Worm (Caenorhabditis elegans) whole organism, late embryonic: Measurements from ENCODE around the gene mgrn-1.

Experiments used
- C08G9.2 ChIP-seq: sonication (generic microtip); optimal IDR thresholded peaks from 2 replicates; lab custom pipeline; 2016; ENCODE audit warnings: mild to moderate bottlenecking, missing genetic modification characterization, moderate library complexity, missing compliant biosample characterization
- C38D4.7 ChIP-seq: fragments of 200-800 bp; sonication (Bioruptor generic); optimal IDR thresholded peaks from 2 replicates; lab custom pipeline; 2018; ENCODE audit warnings: mild to moderate bottlenecking, missing genetic modification characterization, moderate library complexity, missing compliant biosample characterization
- K02D7.2 ChIP-seq: sonication (generic microtip); optimal IDR thresholded peaks from 2 replicates; lab custom pipeline; 2017; ENCODE audit warnings: mild to moderate bottlenecking, missing genetic modification characterization, missing compliant biosample characterization
- ceh-14 ChIP-seq: sonication (generic microtip); optimal IDR thresholded peaks from 2 replicates; lab custom pipeline; 2016; ENCODE audit warnings: missing genotype, missing genetic modification characterization, missing compliant biosample characterization
- ceh-18 ChIP-seq: sonication (generic microtip); optimal IDR thresholded peaks from 2 replicates; lab custom pipeline; 2016; ENCODE audit warnings: missing genetic modification characterization, missing compliant biosample characterization
- ceh-2 ChIP-seq: sonication (generic microtip); optimal IDR thresholded peaks from 2 replicates; lab custom pipeline; 2016; ENCODE audit warnings: missing genotype, missing genetic modification characterization, missing compliant biosample characterization
- ceh-22 ChIP-seq: sonication (generic microtip); optimal IDR thresholded peaks from 2 replicates; lab custom pipeline; 2017; ENCODE audit warnings: missing biosample characterization, missing genetic modification characterization
- ceh-24 ChIP-seq: sonication (generic microtip); optimal IDR thresholded peaks from 2 replicates; lab custom pipeline; 2016; ENCODE audit warnings: mild to moderate bottlenecking, missing genetic modification characterization, missing compliant biosample characterization
- ceh-34 ChIP-seq: sonication (generic microtip); optimal IDR thresholded peaks from 2 replicates; lab custom pipeline; 2016; ENCODE audit warnings: mild to moderate bottlenecking, missing genetic modification characterization, missing compliant biosample characterization
- ceh-6 ChIP-seq: fragments of 200-800 bp; sonication (Bioruptor generic); optimal IDR thresholded peaks from 2 replicates; lab custom pipeline; 2018; ENCODE audit warnings: mild to moderate bottlenecking, missing genetic modification characterization, missing compliant biosample characterization
- ceh-9 ChIP-seq: sonication (generic microtip); optimal IDR thresholded peaks from 2 replicates; lab custom pipeline; 2016; ENCODE audit warnings: mild to moderate bottlenecking, missing genetic modification characterization, inconsistent platforms, missing compliant biosample characterization
- dmd-4 ChIP-seq: sonication (generic microtip); optimal IDR thresholded peaks from 2 replicates; lab custom pipeline; 2016; ENCODE audit warnings: borderline replicate concordance, missing genetic modification characterization, missing compliant biosample characterization
- elt-4 ChIP-seq: sonication (generic microtip); optimal IDR thresholded peaks from 2 replicates; lab custom pipeline; 2016; ENCODE audit warnings: missing genetic modification characterization, missing compliant biosample characterization
- ets-4 ChIP-seq: sonication (generic microtip); optimal IDR thresholded peaks from 2 replicates; lab custom pipeline; 2016; ENCODE audit warnings: missing genetic modification characterization, missing compliant biosample characterization
- fax-1 ChIP-seq: sonication (generic microtip); optimal IDR thresholded peaks from 2 replicates; lab custom pipeline; 2016; ENCODE audit warnings: missing genotype, missing genetic modification characterization, missing compliant biosample characterization
- fkh-10 ChIP-seq: fragments of 150-350 bp; optimal IDR thresholded peaks from 2 replicates; lab custom pipeline; 2014; ENCODE audit warnings: missing biosample characterization, missing genetic modification reagents, missing genetic modification characterization
- fkh-6 ChIP-seq: sonication (generic microtip); optimal IDR thresholded peaks from 2 replicates; lab custom pipeline; 2016; ENCODE audit warnings: missing genetic modification characterization, missing compliant biosample characterization
- gmeb-2 ChIP-seq: sonication (generic microtip); optimal IDR thresholded peaks from 2 replicates; lab custom pipeline; 2016; ENCODE audit warnings: missing genetic modification characterization, inconsistent platforms, missing compliant biosample characterization
- hlh-13 ChIP-seq: fragments of 200-800 bp; sonication (Bioruptor generic); optimal IDR thresholded peaks from 2 replicates; lab custom pipeline; 2018; ENCODE audit warnings: mild to moderate bottlenecking, missing genetic modification characterization, missing compliant biosample characterization
- hlh-6 ChIP-seq: sonication (generic microtip); optimal IDR thresholded peaks from 2 replicates; lab custom pipeline; 2016; ENCODE audit warnings: missing genotype, missing genetic modification characterization, missing compliant biosample characterization
- lim-6 ChIP-seq: sonication (generic microtip); optimal IDR thresholded peaks from 2 replicates; lab custom pipeline; 2016; ENCODE audit warnings: missing genetic modification characterization, missing compliant biosample characterization
- mec-3 ChIP-seq: sonication (generic microtip); optimal IDR thresholded peaks from 2 replicates; lab custom pipeline; 2016; ENCODE audit warnings: borderline replicate concordance, missing genetic modification characterization, missing compliant biosample characterization
- nfya-1 ChIP-seq: sonication (generic microtip); optimal IDR thresholded peaks from 2 replicates; lab custom pipeline; 2017; ENCODE audit warnings: missing genetic modification characterization, mild to moderate bottlenecking, missing compliant biosample characterization, antibody characterized with exemption, moderate library complexity
- nhr-232 ChIP-seq: sonication (generic microtip); optimal IDR thresholded peaks from 2 replicates; lab custom pipeline; 2016; ENCODE audit warnings: missing genetic modification characterization, missing compliant biosample characterization
- pag-3 ChIP-seq: sonication (generic microtip); optimal IDR thresholded peaks from 2 replicates; lab custom pipeline; 2016; ENCODE audit warnings: missing compliant biosample characterization, missing genetic modification characterization, borderline replicate concordance
- pha-4 ChIP-seq: fragments of 150-350 bp; optimal IDR thresholded peaks from 2 replicates; lab custom pipeline; 2018; ENCODE audit warnings: missing biosample characterization, missing genetic modification reagents, missing genetic modification characterization
- pros-1 ChIP-seq: fragments of 150-350 bp; optimal IDR thresholded peaks from 2 replicates; lab custom pipeline; 2014; ENCODE audit warnings: missing biosample characterization, missing genetic modification reagents, missing genetic modification characterization
- ref-2 ChIP-seq: sonication (generic microtip); optimal IDR thresholded peaks from 2 replicates; lab custom pipeline; 2016; ENCODE audit warnings: missing genetic modification characterization, missing compliant biosample characterization
- rnt-1 ChIP-seq: sonication (generic microtip); optimal IDR thresholded peaks from 2 replicates; lab custom pipeline; 2016; ENCODE audit warnings: missing genetic modification characterization, missing compliant biosample characterization
- sdc-2 ChIP-seq: sonication (generic microtip); optimal IDR thresholded peaks from 2 replicates; lab custom pipeline; 2016; ENCODE audit warnings: missing genotype, missing genetic modification characterization, missing compliant biosample characterization
- sox-2 ChIP-seq: fragments of 200-800 bp; sonication (Bioruptor generic); IDR thresholded peaks from 2 replicates; pipeline ENCODE4 v1.3.6; 2022; ENCODE audit warnings: missing genetic modification reagents, missing genetic modification characterization, missing compliant biosample characterization
- sox-4 ChIP-seq: sonication (generic microtip); optimal IDR thresholded peaks from 2 replicates; lab custom pipeline; 2017; ENCODE audit warnings: mild to moderate bottlenecking, missing genetic modification characterization, inconsistent platforms, missing compliant biosample characterization
- syd-9 ChIP-seq: sonication (generic microtip); optimal IDR thresholded peaks from 2 replicates; lab custom pipeline; 2016; ENCODE audit warnings: mild to moderate bottlenecking, missing genetic modification characterization, moderate library complexity, missing compliant biosample characterization
- tbx-2 ChIP-seq: sonication (generic microtip); optimal IDR thresholded peaks from 2 replicates; lab custom pipeline; 2016; ENCODE audit warnings: missing genetic modification characterization, missing compliant biosample characterization
- tbx-7 ChIP-seq: sonication (generic microtip); optimal IDR thresholded peaks from 2 replicates; lab custom pipeline; 2016; ENCODE audit warnings: missing genotype, missing genetic modification characterization, missing compliant biosample characterization
- ttx-3 ChIP-seq: sonication (generic microtip); optimal IDR thresholded peaks from 2 replicates; lab custom pipeline; 2016; ENCODE audit warnings: missing genetic modification reagents, missing genetic modification characterization, missing compliant biosample characterization
- unc-86 ChIP-seq: sonication (generic microtip); optimal IDR thresholded peaks from 2 replicates; lab custom pipeline; 2016; ENCODE audit warnings: missing genetic modification characterization, missing compliant biosample characterization
- zip-5 ChIP-seq: sonication (generic microtip); optimal IDR thresholded peaks from 2 replicates; lab custom pipeline; 2016; ENCODE audit warnings: missing genetic modification characterization, missing compliant biosample characterization
- ztf-16 ChIP-seq: sonication (generic microtip); optimal IDR thresholded peaks from 2 replicates; lab custom pipeline; 2017; ENCODE audit warnings: missing genetic modification characterization, missing compliant biosample characterization

mgrn-1 gene

ce11 chrX:14349690-14350168 lies 38.2 kb upstream of the mgrn-1 start, which contains the start of gene wdr-5.2:
Gene wdr-5.2 (plus strand): TSS chrX:14350118.
- TF ChIP-seq tbx-2 (tag; lab: Kevin White, UChicago): no peak
- TF ChIP-seq fkh-6 (tag; lab: Kevin White, UChicago): no peak
- no peak for TF ChIP-seq hlh-13 (GFP tag; lab: Kevin White, UChicago)
- TF ChIP-seq ztf-16 (tag; lab: Kevin White, UChicago): no peak
- TF ChIP-seq pag-3 (tag; lab: Kevin White, UChicago): no peak
- TF ChIP-seq, all 69 proteins: peak for 0

- no peak for TF ChIP-seq dmd-4
- TF ChIP-seq ets-4 (tag; lab: Kevin White, UChicago): no peak
- TF ChIP-seq ceh-24 (tag; lab: Kevin White, UChicago): no peak
- no peak for TF ChIP-seq ceh-6 (GFP tag; lab: Kevin White, UChicago)
These were observed 36.1 kb upstream of the mgrn-1 start, which contains the start of gene K04G11.3 for ce11 chrX:14347573-14347972. Gene K04G11.3 (minus strand): TSS chrX:14347673.

- TF ChIP-seq sdc-2 (tag; lab: Kevin White, UChicago): no peak
- no peak for TF ChIP-seq ceh-9 (tag; lab: Kevin White, UChicago)
- TF ChIP-seq ref-2 (tag; lab: Kevin White, UChicago): no peak
- TF ChIP-seq C38D4.7 (GFP tag; lab: Kevin White, UChicago): no peak
- no peak for TF ChIP-seq zip-5 (tag; lab: Kevin White, UChicago)
- no peak for TF ChIP-seq nhr-232 (tag; lab: Kevin White, UChicago)
- no peak for TF ChIP-seq gmeb-2 (tag; lab: Kevin White, UChicago)
- TF ChIP-seq unc-86: no peak
- TF ChIP-seq sox-2: no peak
- no peak for TF ChIP-seq nfya-1 (tag; lab: Kevin White, UChicago)
- no peak for TF ChIP-seq ceh-22 (tag; lab: Kevin White, UChicago)
- no peak for TF ChIP-seq fax-1 (tag; lab: Kevin White, UChicago)
- TF ChIP-seq fkh-6 (tag; lab: Kevin White, UChicago): no peak
- no peak for TF ChIP-seq fkh-10 (GFP tag; lab: Kevin White, UChicago)
- TF ChIP-seq ceh-2: no peak
These were observed 28.9 kb upstream of the mgrn-1 start, which contains the start of gene sel-7 for ce11 chrX:14340381-14340780. Gene sel-7 (minus strand): TSS chrX:14340481.

- TF ChIP-seq ceh-34 (tag; lab: Kevin White, UChicago) (no peak), ceh-2 (no peak), elt-4 (no peak), tbx-7 (tag; lab: Kevin White, UChicago) (no peak), ztf-16 (tag; lab: Kevin White, UChicago) (no peak), pros-1 (no peak), ttx-3 (tag; lab: Kevin White, UChicago) (no peak), ceh-18 (tag; lab: Kevin White, UChicago) (no peak), hlh-6 (no peak), lim-6 (tag; lab: Kevin White, UChicago) (no peak)
These were observed 28.2 kb upstream of the mgrn-1 start for ce11 chrX:14339723-14340122.

- TF ChIP-seq mec-3 (tag; lab: Kevin White, UChicago) (no peak), ceh-18 (tag; lab: Kevin White, UChicago) (no peak), C08G9.2 (tag; lab: Kevin White, UChicago) (no peak), pha-4 (tag; lab: Kevin White, UChicago) (no peak), K02D7.2 (tag; lab: Kevin White, UChicago) (no peak), syd-9 (tag; lab: Kevin White, UChicago) (no peak), ceh-22 (tag; lab: Kevin White, UChicago) (no peak), sox-4 (no peak), elt-4 (no peak), ceh-14 (tag; lab: Kevin White, UChicago) (no peak), nfya-1 (tag; lab: Kevin White, UChicago) (no peak), hlh-6 (no peak), rnt-1 (no peak)
These were observed 27.4 kb upstream of the mgrn-1 start for ce11 chrX:14338896-14339295.
